Fruit fly (Drosophila melanogaster) whole organism, prepupa: ENCODE measurements around the gene toe.

ENCODE experiments used
- Blimp-1 ChIP-seq: fragments of 200-800 bp; sonication (Bioruptor generic); optimal IDR thresholded peaks from 3 replicates; lab custom pipeline; 2017; ENCODE audit warnings: missing biosample characterization, missing genetic modification characterization, mild to moderate bottlenecking, moderate library complexity, missing genetic modification reagents
- CG11294 ChIP-seq: fragments of 200-800 bp; sonication (Bioruptor generic); IDR thresholded peaks from 2 replicates; pipeline ENCODE4 v1.3.6; 2022; ENCODE audit warnings: missing biosample characterization, missing genetic modification characterization
- CG11762 ChIP-seq: fragments of 200-800 bp; sonication (Bioruptor generic); optimal IDR thresholded peaks from 3 replicates; lab custom pipeline; 2016; ENCODE audit warnings: missing biosample characterization, missing genetic modification characterization; ENCODE audit not compliant: insufficient read depth
- CG11902 ChIP-seq: fragments of 200-800 bp; sonication (Bioruptor generic); optimal IDR thresholded peaks from 3 replicates; lab custom pipeline; 2016; ENCODE audit warnings: missing biosample characterization, missing genetic modification characterization
- CG15336 ChIP-seq: fragments of 200-800 bp; sonication (Bioruptor generic); IDR thresholded peaks from 2 replicates; pipeline ENCODE4 v1.3.6; 2022; ENCODE audit warnings: missing biosample characterization, missing genetic modification characterization
- CG1621 ChIP-seq: fragments of 200-800 bp; sonication (Bioruptor generic); optimal IDR thresholded peaks from 3 replicates; lab custom pipeline; 2018; ENCODE audit warnings: missing biosample characterization, mild to moderate bottlenecking, missing genetic modification characterization
- CG16779 ChIP-seq: fragments of 200-800 bp; sonication (Bioruptor generic); optimal IDR thresholded peaks from 3 replicates; lab custom pipeline; 2017; ENCODE audit warnings: missing biosample characterization, mild to moderate bottlenecking, missing genetic modification characterization
- CG3032 ChIP-seq: fragments of 200-800 bp; optimal IDR thresholded peaks from 2 replicates; lab custom pipeline; 2019; ENCODE audit warnings: missing biosample characterization, mild to moderate bottlenecking, missing genetic modification characterization, moderate library complexity
- CG31627 ChIP-seq: fragments of 200-800 bp; sonication (Bioruptor generic); optimal IDR thresholded peaks from 3 replicates; lab custom pipeline; 2016; ENCODE audit warnings: missing biosample characterization, missing genetic modification characterization
- CG34406 ChIP-seq: fragments of 200-800 bp; sonication (Bioruptor generic); optimal IDR thresholded peaks from 3 replicates; lab custom pipeline; 2016; ENCODE audit warnings: missing biosample characterization, missing genetic modification characterization
- CG4318 ChIP-seq: fragments of 200-800 bp; sonication (Bioruptor generic); optimal IDR thresholded peaks from 3 replicates; lab custom pipeline; 2017; ENCODE audit warnings: missing biosample characterization, mild to moderate bottlenecking, missing genetic modification characterization
- CG6163 ChIP-seq: fragments of 200-800 bp; sonication (Bioruptor generic); IDR thresholded peaks from 3 replicates; pipeline ENCODE4 v1.3.6; 2022; ENCODE audit warnings: missing biosample characterization, missing genetic modification characterization
- CG6276 ChIP-seq: fragments of 200-800 bp; sonication (Bioruptor generic); optimal IDR thresholded peaks from 2 replicates; lab custom pipeline; 2017; ENCODE audit warnings: missing biosample characterization, mild to moderate bottlenecking, missing genetic modification characterization
- CG6792 ChIP-seq: fragments of 200-800 bp; sonication (Bioruptor generic); optimal IDR thresholded peaks from 3 replicates; lab custom pipeline; 2016; ENCODE audit warnings: missing biosample characterization, missing genetic modification characterization
- CG6808 ChIP-seq: fragments of 200-800 bp; sonication (Bioruptor generic); optimal IDR thresholded peaks from 3 replicates; lab custom pipeline; 2017; ENCODE audit warnings: missing biosample characterization, missing genetic modification characterization, mild to moderate bottlenecking, moderate library complexity, missing genetic modification reagents
- CG6854 ChIP-seq: fragments of 200-800 bp; sonication (Bioruptor generic); optimal IDR thresholded peaks from 2 replicates; lab custom pipeline; 2017; ENCODE audit warnings: missing biosample characterization, mild to moderate bottlenecking, missing genetic modification characterization
- CG7368 ChIP-seq: fragments of 200-800 bp; sonication (Bioruptor generic); optimal IDR thresholded peaks from 3 replicates; lab custom pipeline; 2016; ENCODE audit warnings: missing biosample characterization, missing genetic modification characterization
- CG8119 ChIP-seq: fragments of 200-800 bp; sonication (Bioruptor generic); IDR thresholded peaks from 3 replicates; pipeline ENCODE4 v1.3.6; 2022; ENCODE audit warnings: missing biosample characterization, missing genetic modification characterization
- CG8632 ChIP-seq: fragments of 200-800 bp; sonication (Bioruptor generic); optimal IDR thresholded peaks from 3 replicates; lab custom pipeline; 2016; ENCODE audit warnings: missing biosample characterization, missing genetic modification characterization
- CG9139 ChIP-seq: fragments of 200-800 bp; sonication (Bioruptor generic); optimal IDR thresholded peaks from 3 replicates; lab custom pipeline; 2017; ENCODE audit warnings: missing biosample characterization, mild to moderate bottlenecking, missing genetic modification characterization
- Eip75B ChIP-seq: fragments of 200-800 bp; sonication (Bioruptor generic); optimal IDR thresholded peaks from 3 replicates; lab custom pipeline; 2016; ENCODE audit warnings: missing biosample characterization, missing genetic modification characterization
- Eip93F ChIP-seq: fragments of 200-800 bp; sonication (Bioruptor generic); optimal IDR thresholded peaks from 2 replicates; lab custom pipeline; 2016; ENCODE audit warnings: missing biosample characterization, mild to moderate bottlenecking, missing genetic modification characterization
- Ets21C ChIP-seq: fragments of 200-800 bp; sonication (Bioruptor generic); optimal IDR thresholded peaks from 3 replicates; lab custom pipeline; 2016; ENCODE audit warnings: missing biosample characterization, missing genetic modification characterization
- Ets96B ChIP-seq: fragments of 200-800 bp; optimal IDR thresholded peaks from 2 replicates; lab custom pipeline; 2019; ENCODE audit warnings: missing biosample characterization, mild to moderate bottlenecking, missing genetic modification characterization, moderate library complexity
- Hr38 ChIP-seq: sonication (Bioruptor generic); optimal IDR thresholded peaks from 2 replicates; lab custom pipeline; 2016; ENCODE audit warnings: missing biosample characterization, missing genetic modification characterization
- Hr39 ChIP-seq: fragments of 200-800 bp; sonication (Bioruptor generic); optimal IDR thresholded peaks from 2 replicates; lab custom pipeline; 2016; ENCODE audit warnings: missing biosample characterization, missing genetic modification characterization
- Hr4 ChIP-seq: fragments of 200-800 bp; sonication (Bioruptor generic); optimal IDR thresholded peaks from 3 replicates; lab custom pipeline; 2016; ENCODE audit warnings: missing biosample characterization, missing genetic modification characterization
- Met ChIP-seq: fragments of 200-800 bp; sonication (Bioruptor generic); optimal IDR thresholded peaks from 3 replicates; lab custom pipeline; 2016; ENCODE audit warnings: missing biosample characterization, missing genetic modification characterization
- OdsH ChIP-seq: fragments of 200-800 bp; sonication (Bioruptor generic); optimal IDR thresholded peaks from 3 replicates; lab custom pipeline; 2016; ENCODE audit warnings: missing biosample characterization, missing genetic modification characterization
- Sox102F ChIP-seq: fragments of 200-800 bp; sonication (Bioruptor generic); optimal IDR thresholded peaks from 2 replicates; lab custom pipeline; 2016; ENCODE audit warnings: missing biosample characterization, mild to moderate bottlenecking, missing genetic modification characterization
- Sox14 ChIP-seq: fragments of 200-800 bp; sonication (Bioruptor generic); optimal IDR thresholded peaks from 3 replicates; lab custom pipeline; 2016; ENCODE audit warnings: missing biosample characterization, missing genetic modification characterization
- Sox15 ChIP-seq: fragments of 200-800 bp; sonication (Bioruptor generic); optimal IDR thresholded peaks from 3 replicates; lab custom pipeline; 2016; ENCODE audit warnings: missing biosample characterization, missing genetic modification characterization
- achi ChIP-seq: fragments of 200-800 bp; sonication (Bioruptor generic); optimal IDR thresholded peaks from 3 replicates; lab custom pipeline; 2016; ENCODE audit warnings: missing biosample characterization, missing genetic modification characterization
- acj6 ChIP-seq: fragments of 200-800 bp; sonication (Bioruptor generic); optimal IDR thresholded peaks from 3 replicates; lab custom pipeline; 2016; ENCODE audit warnings: missing biosample characterization, missing genetic modification characterization
- cyc ChIP-seq: fragments of 200-800 bp; sonication (Bioruptor generic); optimal IDR thresholded peaks from 3 replicates; lab custom pipeline; 2016; ENCODE audit warnings: missing biosample characterization, missing genetic modification characterization
- dsx ChIP-seq: fragments of 200-800 bp; optimal IDR thresholded peaks from 3 replicates; lab custom pipeline; 2019; ENCODE audit warnings: missing biosample characterization, mild to moderate bottlenecking, missing genetic modification characterization, moderate library complexity; ENCODE audit not compliant: poor library complexity, severe bottlenecking
- eg ChIP-seq: fragments of 200-800 bp; sonication (Bioruptor generic); IDR thresholded peaks from 3 replicates; pipeline ENCODE4 v1.3.6; 2022; ENCODE audit warnings: missing biosample characterization, missing genetic modification characterization
- fd59A ChIP-seq: fragments of 200-800 bp; sonication (Bioruptor generic); optimal IDR thresholded peaks from 2 replicates; lab custom pipeline; 2017; ENCODE audit warnings: missing biosample characterization, mild to moderate bottlenecking, missing genetic modification characterization, missing genetic modification reagents
- fd85E ChIP-seq: fragments of 200-800 bp; sonication (Bioruptor generic); optimal IDR thresholded peaks from 3 replicates; lab custom pipeline; 2016; ENCODE audit warnings: missing biosample characterization, missing genetic modification characterization
- fkh ChIP-seq: fragments of 200-800 bp; sonication (Bioruptor generic); optimal IDR thresholded peaks from 3 replicates; lab custom pipeline; 2017; ENCODE audit warnings: missing biosample characterization, mild to moderate bottlenecking, missing genetic modification characterization, moderate library complexity
- lz ChIP-seq: fragments of 200-800 bp; sonication (Bioruptor generic); optimal IDR thresholded peaks from 3 replicates; lab custom pipeline; 2016; ENCODE audit warnings: missing biosample characterization, missing genetic modification characterization
- pdm3 ChIP-seq: fragments of 200-800 bp; sonication (Bioruptor generic); optimal IDR thresholded peaks from 3 replicates; lab custom pipeline; 2016; ENCODE audit warnings: missing biosample characterization, missing genetic modification characterization
- salr ChIP-seq, 2 experiments: fragments of 200-800 bp; sonication (Bioruptor generic); optimal IDR thresholded peaks; 3 replicates each; lab custom pipeline; 2016 to 2018; ENCODE audit warnings: missing biosample characterization in 2 of 2, missing genetic modification characterization in 2 of 2, mild to moderate bottlenecking in 1 of 2
- ss ChIP-seq, 2 experiments: fragments of 200-800 bp; sonication (Bioruptor generic); optimal IDR thresholded peaks; 2 replicates in 1 of 2; 3 replicates in 1 of 2; lab custom pipeline; 2017 to 2018; ENCODE audit warnings: mild to moderate bottlenecking in 2 of 2, missing biosample characterization in 2 of 2, missing genetic modification characterization in 2 of 2, moderate library complexity in 1 of 2
- svp ChIP-seq: fragments of 200-800 bp; sonication (Bioruptor generic); peaks from one replicate; lab custom pipeline; 2016; ENCODE audit warnings: missing biosample characterization, missing genetic modification characterization
- topi ChIP-seq: fragments of 200-800 bp; sonication (Bioruptor generic); optimal IDR thresholded peaks from 3 replicates; lab custom pipeline; 2016; ENCODE audit warnings: missing biosample characterization, missing genetic modification characterization
- vri ChIP-seq: fragments of 200-800 bp; sonication (Bioruptor generic); optimal IDR thresholded peaks from 3 replicates; lab custom pipeline; 2016; ENCODE audit warnings: missing biosample characterization, mild to moderate bottlenecking, missing genetic modification characterization

The toe gene

DNA sequence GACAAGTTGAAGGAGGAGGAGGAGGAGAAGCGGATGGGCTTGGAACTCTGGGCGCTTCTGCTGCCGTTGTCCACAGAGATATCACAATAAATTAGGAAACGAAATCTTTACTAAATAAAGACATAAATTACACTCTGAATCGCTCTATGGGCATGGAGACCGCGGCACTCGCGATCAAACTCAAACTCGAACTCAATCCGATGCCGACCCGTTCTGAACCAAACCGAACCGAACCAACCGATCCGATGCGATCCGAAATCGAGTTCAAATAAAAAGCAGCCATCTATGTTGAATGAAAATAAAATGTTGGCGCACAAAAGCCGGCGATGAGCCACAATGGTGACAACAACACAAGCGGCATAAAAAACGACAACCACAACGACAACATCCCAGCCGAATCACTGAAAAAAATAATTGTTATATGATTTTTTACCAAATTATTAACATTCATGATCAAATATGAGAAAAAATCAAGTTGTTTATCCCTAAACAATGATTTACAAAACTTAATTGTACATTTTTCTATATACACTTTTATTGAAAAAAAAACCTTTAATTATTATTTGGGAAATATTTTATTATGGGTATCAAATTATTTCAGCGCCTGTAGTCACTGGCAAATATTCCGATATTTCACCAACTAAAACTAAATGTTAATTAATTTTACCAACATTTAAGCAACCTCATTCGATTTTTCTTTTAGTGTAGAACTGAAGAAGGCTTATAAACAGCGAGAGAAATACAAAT is 24.6 kb upstream of the toe start (continued):
- peak; percentile 66 for TF ChIP-seq CG34406 (GFP tag; lab: Kevin White, UChicago)
- TF ChIP-seq CG4318, result peak; percentile 34
- peak; percentile 47 for TF ChIP-seq pdm3
- peak; percentile 41 for TF ChIP-seq CG31627 (GFP tag; lab: Kevin White, UChicago)
- no peak for TF ChIP-seq eg (GFP tag; lab: Robert Waterston, UW)
- peak; percentile 32 for TF ChIP-seq CG7368 (GFP tag; lab: Kevin White, UChicago)
- TF ChIP-seq ss (GFP tag; optimal IDR thresholded peaks at IDR 0.05; lab: Kevin White, UChicago), result peak; percentile 29 to 60
- TF ChIP-seq topi, result peak; percentile 53
- TF ChIP-seq CG6163 (GFP tag; lab: Robert Waterston, UW), result no peak
- peak; percentile 40; the same call in 1 of the 2 replicates for TF ChIP-seq CG15336 (GFP tag; lab: Robert Waterston, UW)
- TF ChIP-seq Sox15 (GFP tag; lab: Kevin White, UChicago), result peak; percentile 26
- peak; percentile 50 for TF ChIP-seq CG8632
- TF ChIP-seq Eip93F (GFP tag; lab: Kevin White, UChicago), result no peak
- TF ChIP-seq CG11294 (GFP tag; lab: Robert Waterston, UW), result no peak
- TF ChIP-seq Hr38 (GFP tag; lab: Kevin White, UChicago), result no peak
- peak; percentile 20 for TF ChIP-seq CG6276 (GFP tag; lab: Kevin White, UChicago)
- TF ChIP-seq CG1621 (tag; lab: Kevin White, UChicago), result no peak
- TF ChIP-seq dsx (GFP tag; lab: Kevin White, UChicago), result peak; percentile 66

DNA sequence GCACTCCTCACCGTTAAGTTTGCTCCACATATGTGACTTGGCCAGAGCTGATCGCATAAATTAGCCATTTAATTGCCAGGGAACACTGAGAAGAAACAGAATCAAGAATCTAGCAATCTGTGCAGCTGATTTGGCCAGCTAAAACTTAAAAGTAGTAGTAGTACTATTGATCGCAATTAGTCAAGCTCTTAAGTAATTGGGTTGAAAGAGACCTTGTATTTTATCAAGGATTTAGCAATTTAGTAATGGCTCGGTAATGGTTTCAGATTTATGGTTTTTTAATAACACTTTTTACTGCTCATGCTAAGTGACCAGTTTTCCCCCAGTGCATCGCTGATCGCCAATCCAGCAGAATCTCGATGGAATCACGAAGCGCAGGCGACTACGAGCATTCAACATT is 22.6 kb upstream of the toe start:
- TF ChIP-seq CG9139 (no peak), topi (no peak), cyc (GFP tag; lab: Kevin White, UChicago) (no peak), Eip93F (GFP tag; lab: Kevin White, UChicago) (no peak), achi (GFP tag; lab: Kevin White, UChicago) (peak; percentile 32), svp (GFP tag; lab: Kevin White, UChicago) (peak; percentile 56), fd85E (no peak), acj6 (peak; percentile 34), ss (GFP tag; optimal IDR thresholded peaks at IDR 0.05; lab: Kevin White, UChicago) (peak; percentile 14 to 52), CG3032 (tag; lab: Kevin White, UChicago) (peak; percentile 51), CG8632 (peak; percentile 23), Ets96B (tag; lab: Kevin White, UChicago) (peak; percentile 41), Ets21C (GFP tag; lab: Kevin White, UChicago) (no peak), vri (GFP tag; lab: Kevin White, UChicago) (no peak), OdsH (GFP tag; lab: Kevin White, UChicago) (peak; percentile 32), lz (no peak), CG11762 (GFP tag; lab: Kevin White, UChicago) (no peak), Blimp-1 (GFP tag; lab: Kevin White, UChicago) (no peak), CG15336 (GFP tag; lab: Robert Waterston, UW) (no peak), Hr38 (GFP tag; lab: Kevin White, UChicago) (no peak), salr (GFP tag; optimal IDR thresholded peaks at IDR 0.05; lab: Kevin White, UChicago) (peak in 1 of 2 experiments; percentile 21), CG6792 (GFP tag; lab: Kevin White, UChicago) (no peak), CG34406 (GFP tag; lab: Kevin White, UChicago) (peak; percentile 3), CG6808 (GFP tag; lab: Kevin White, UChicago) (peak; percentile 67), pdm3 (peak; percentile 24), CG16779 (no peak), CG11902 (GFP tag; lab: Kevin White, UChicago) (no peak), Sox102F (GFP tag; lab: Kevin White, UChicago) (no peak), CG6854 (no peak), CG1621 (tag; lab: Kevin White, UChicago) (no peak), Hr4 (no peak), CG8119 (GFP tag; lab: Robert Waterston, UW) (no peak), dsx (GFP tag; lab: Kevin White, UChicago) (peak; percentile 2), Sox14 (GFP tag; lab: Kevin White, UChicago) (peak; percentile 13), Eip75B (GFP tag; lab: Kevin White, UChicago) (no peak), fkh (GFP tag; lab: Kevin White, UChicago) (no peak), eg (GFP tag; lab: Robert Waterston, UW) (no peak), fd59A (GFP tag; lab: Kevin White, UChicago) (peak; percentile 59), Met (GFP tag; lab: Kevin White, UChicago) (peak; percentile 13), CG6163 (GFP tag; lab: Robert Waterston, UW) (no peak), Hr39 (no peak)
